Fruit fly (Drosophila melanogaster) whole organism, embryonic: Measurements from ENCODE around the gene Lnk.
A peak's percentile ranks its signal among the peaks of the same experiment; 100 is the strongest.

Source experiments
- CG10147 ChIP-seq: fragments of 200-800 bp; sonication (Bioruptor generic); optimal IDR thresholded peaks from 2 replicates; lab custom pipeline; 2019; ENCODE audit warnings: missing biosample characterization, mild to moderate bottlenecking, missing genetic modification characterization, moderate library complexity
- CG10209 ChIP-seq: fragments of 200-800 bp; sonication (Bioruptor generic); optimal IDR thresholded peaks from 3 replicates; lab custom pipeline; 2017; ENCODE audit warnings: missing biosample characterization, mild to moderate bottlenecking, missing genetic modification characterization, missing genetic modification reagents
- CG10267 ChIP-seq: fragments of 200-800 bp; sonication (Bioruptor generic); optimal IDR thresholded peaks from 2 replicates; lab custom pipeline; 2018; ENCODE audit warnings: missing biosample characterization, mild to moderate bottlenecking, missing genetic modification characterization, moderate library complexity
- CG10431 ChIP-seq: fragments of 200-800 bp; sonication (Bioruptor generic); optimal IDR thresholded peaks from 3 replicates; lab custom pipeline; 2018; ENCODE audit warnings: missing biosample characterization, mild to moderate bottlenecking, missing genetic modification characterization
- CG10462 ChIP-seq: fragments of 200-800 bp; sonication (Bioruptor generic); optimal IDR thresholded peaks from 2 replicates; lab custom pipeline; 2016; ENCODE audit warnings: missing biosample characterization, missing genetic modification characterization
- CG10654 ChIP-seq: fragments of 200-800 bp; sonication (Bioruptor generic); optimal IDR thresholded peaks from 2 replicates; lab custom pipeline; 2016; ENCODE audit warnings: missing biosample characterization, missing genetic modification characterization
- CG12104 ChIP-seq: fragments of 200-800 bp; sonication (Bioruptor generic); optimal IDR thresholded peaks from 3 replicates; lab custom pipeline; 2016; ENCODE audit warnings: missing biosample characterization, missing genetic modification characterization
- CG12155 ChIP-seq: fragments of 200-800 bp; sonication (Bioruptor generic); optimal IDR thresholded peaks from 3 replicates; lab custom pipeline; 2016; ENCODE audit warnings: missing biosample characterization, missing genetic modification characterization
- CG13123 ChIP-seq: fragments of 200-800 bp; sonication (Bioruptor generic); optimal IDR thresholded peaks from 2 replicates; lab custom pipeline; 2016; ENCODE audit warnings: missing biosample characterization, missing genetic modification characterization
- CG14441 ChIP-seq: fragments of 200-800 bp; sonication (Bioruptor generic); IDR thresholded peaks from 2 replicates; pipeline ENCODE4 v1.3.6; 2022; ENCODE audit warnings: missing biosample characterization, missing genetic modification characterization
- CG14710 ChIP-seq: fragments of 200-800 bp; sonication (Bioruptor generic); optimal IDR thresholded peaks from 3 replicates; lab custom pipeline; 2019; ENCODE audit warnings: missing biosample characterization, mild to moderate bottlenecking, missing genetic modification characterization, moderate library complexity
- CG15601 ChIP-seq: fragments of 200-800 bp; sonication (Bioruptor generic); optimal IDR thresholded peaks from 3 replicates; lab custom pipeline; 2019; ENCODE audit warnings: missing biosample characterization, mild to moderate bottlenecking, missing genetic modification characterization, moderate library complexity
- CG16863 ChIP-seq: fragments of 200-800 bp; sonication (Bioruptor generic); optimal IDR thresholded peaks from 3 replicates; lab custom pipeline; 2016; ENCODE audit warnings: missing biosample characterization, missing genetic modification characterization
- CG17186 ChIP-seq: fragments of 200-800 bp; sonication (Bioruptor generic); optimal IDR thresholded peaks from 3 replicates; lab custom pipeline; 2017; ENCODE audit warnings: missing biosample characterization, missing genetic modification reagents, missing genetic modification characterization
- CG17328 ChIP-seq: fragments of 200-800 bp; sonication (Bioruptor generic); IDR thresholded peaks from 2 replicates; pipeline ENCODE4 v1.3.6; 2022; ENCODE audit warnings: missing biosample characterization, missing genetic modification characterization
- CG17829 ChIP-seq: fragments of 200-800 bp; optimal IDR thresholded peaks from 2 replicates; lab custom pipeline; 2019; ENCODE audit warnings: missing biosample characterization, mild to moderate bottlenecking, missing genetic modification characterization, moderate library complexity
- CG2120 ChIP-seq: fragments of 200-800 bp; sonication (Bioruptor generic); optimal IDR thresholded peaks from 3 replicates; lab custom pipeline; 2016; ENCODE audit warnings: missing biosample characterization, missing genetic modification characterization
- CG30020 ChIP-seq: fragments of 200-800 bp; optimal IDR thresholded peaks from 2 replicates; lab custom pipeline; 2019; ENCODE audit warnings: missing biosample characterization, mild to moderate bottlenecking, missing genetic modification characterization, moderate library complexity
- CG30431 ChIP-seq: fragments of 200-800 bp; sonication (Bioruptor generic); optimal IDR thresholded peaks from 2 replicates; lab custom pipeline; 2017; ENCODE audit warnings: missing biosample characterization, missing genetic modification characterization
- CG31441 ChIP-seq: fragments of 200-800 bp; sonication (Bioruptor generic); IDR thresholded peaks from 2 replicates; pipeline ENCODE4 v1.3.6; 2022; ENCODE audit warnings: missing biosample characterization, missing genetic modification characterization
- CG32772 ChIP-seq: fragments of 200-800 bp; sonication (Bioruptor generic); IDR thresholded peaks from 2 replicates; pipeline ENCODE4 v1.3.6; 2022; ENCODE audit warnings: missing biosample characterization, missing genetic modification characterization
- CG3838 ChIP-seq: fragments of 200-800 bp; sonication (Bioruptor generic); optimal IDR thresholded peaks from 3 replicates; lab custom pipeline; 2016; ENCODE audit warnings: missing biosample characterization, missing genetic modification characterization
- CG4424 ChIP-seq: fragments of 200-800 bp; sonication (Bioruptor generic); optimal IDR thresholded peaks from 3 replicates; lab custom pipeline; 2016; ENCODE audit warnings: missing biosample characterization, missing genetic modification characterization
- CG6254 ChIP-seq: fragments of 200-800 bp; sonication (Bioruptor generic); optimal IDR thresholded peaks from 3 replicates; lab custom pipeline; 2017; ENCODE audit warnings: mild to moderate bottlenecking, missing biosample characterization, missing genetic modification reagents, missing genetic modification characterization
- CG7745 ChIP-seq: fragments of 200-800 bp; sonication (Bioruptor generic); optimal IDR thresholded peaks from 2 replicates; lab custom pipeline; 2018; ENCODE audit warnings: missing biosample characterization, mild to moderate bottlenecking, missing genetic modification characterization, moderate library complexity
- CG8359 ChIP-seq: fragments of 200-800 bp; sonication (Bioruptor generic); optimal IDR thresholded peaks from 2 replicates; lab custom pipeline; 2017; ENCODE audit warnings: missing biosample characterization, mild to moderate bottlenecking, missing genetic modification characterization, borderline replicate concordance
- CG8765 ChIP-seq: fragments of 200-800 bp; sonication (Bioruptor generic); IDR thresholded peaks from 2 replicates; pipeline ENCODE4 v1.3.6; 2022; ENCODE audit warnings: missing biosample characterization, missing genetic modification characterization
- Dll ChIP-seq: fragments of 200-800 bp; sonication (Bioruptor generic); IDR thresholded peaks from 4 replicates; pipeline ENCODE4 v1.3.6; 2022; ENCODE audit warnings: missing biosample characterization, missing genetic modification characterization; ENCODE audit not compliant: partially characterized antibody
- Hr3 ChIP-seq: fragments of 200-800 bp; sonication (Bioruptor generic); optimal IDR thresholded peaks from 3 replicates; lab custom pipeline; 2016; ENCODE audit warnings: missing biosample characterization, missing genetic modification characterization
- NfI ChIP-seq: fragments of 200-800 bp; sonication (Bioruptor generic); optimal IDR thresholded peaks from 3 replicates; lab custom pipeline; 2018; ENCODE audit warnings: missing biosample characterization, mild to moderate bottlenecking, missing genetic modification characterization, moderate library complexity
- Optix ChIP-seq: fragments of 200-800 bp; sonication (Bioruptor generic); IDR thresholded peaks from 3 replicates; pipeline ENCODE4 v1.3.6; 2022; ENCODE audit warnings: missing biosample characterization, missing genetic modification characterization
- Spps ChIP-seq: fragments of 200-800 bp; sonication (Bioruptor generic); optimal IDR thresholded peaks from 2 replicates; lab custom pipeline; 2018; ENCODE audit warnings: missing biosample characterization, mild to moderate bottlenecking, missing genetic modification characterization
- Xrp1 ChIP-seq: fragments of 200-800 bp; sonication (Bioruptor generic); IDR thresholded peaks from 2 replicates; pipeline ENCODE4 v1.3.6; 2022; ENCODE audit warnings: missing biosample characterization, missing genetic modification characterization
- bab2 ChIP-seq: fragments of 200-800 bp; sonication (Bioruptor generic); optimal IDR thresholded peaks from 2 replicates; lab custom pipeline; 2016; ENCODE audit warnings: missing biosample characterization, missing genetic modification characterization
- gce ChIP-seq: fragments of 200-800 bp; sonication (Bioruptor generic); IDR thresholded peaks from 3 replicates; pipeline ENCODE4 v1.3.6; 2022; ENCODE audit warnings: missing biosample characterization, missing genetic modification characterization
- gsb-n ChIP-seq: fragments of 200-800 bp; sonication (Bioruptor generic); optimal IDR thresholded peaks from 3 replicates; lab custom pipeline; 2018; ENCODE audit warnings: missing biosample characterization, mild to moderate bottlenecking, missing genetic modification characterization
- hkb ChIP-seq, 2 experiments: fragments of 200-800 bp in 1 of 2; fragments of >200 bp in 1 of 2; sonication (Bioruptor generic) in 1 of 2; IDR thresholded peaks in 1 of 2; optimal IDR thresholded peaks in 1 of 2; 2 replicates each; pipeline versions ENCODE4 v1.3.6 to Lab custom; 2017 to 2022; ENCODE audit warnings: missing biosample characterization in 1 of 2, missing genetic modification characterization in 1 of 2
- kah ChIP-seq: fragments of 200-800 bp; sonication (Bioruptor generic); optimal IDR thresholded peaks from 2 replicates; lab custom pipeline; 2018; ENCODE audit warnings: missing biosample characterization, mild to moderate bottlenecking, missing genetic modification characterization
- mld ChIP-seq: fragments of 200-800 bp; sonication (Bioruptor generic); IDR thresholded peaks from 3 replicates; pipeline ENCODE4 v1.3.6; 2022; ENCODE audit warnings: missing biosample characterization, missing genetic modification characterization; ENCODE audit not compliant: partially characterized antibody
- oc ChIP-seq: fragments of 200-800 bp; sonication (Bioruptor generic); optimal IDR thresholded peaks from 2 replicates; lab custom pipeline; 2018; ENCODE audit warnings: missing biosample characterization, mild to moderate bottlenecking, missing genetic modification characterization, moderate library complexity
- org-1 ChIP-seq: fragments of 200-800 bp; sonication (Bioruptor generic); optimal IDR thresholded peaks from 2 replicates; lab custom pipeline; 2017; ENCODE audit warnings: missing biosample characterization, missing genetic modification characterization
- p53 ChIP-seq: fragments of 200-800 bp; sonication (Bioruptor generic); optimal IDR thresholded peaks from 2 replicates; lab custom pipeline; 2016; ENCODE audit warnings: missing biosample characterization, missing genetic modification characterization
- phol ChIP-seq: fragments of 200-800 bp; sonication (Bioruptor generic); optimal IDR thresholded peaks from 3 replicates; lab custom pipeline; 2018; ENCODE audit warnings: missing biosample characterization, mild to moderate bottlenecking, missing genetic modification characterization, moderate library complexity
- prd ChIP-seq, 3 experiments: fragments of >200 bp in 2 of 3; fragments of 200-800 bp in 1 of 3; sonication (Bioruptor generic) in 1 of 3; optimal IDR thresholded peaks in 2 of 3; IDR thresholded peaks in 1 of 3; 2 replicates in 2 of 3; 3 replicates in 1 of 3; pipeline versions ENCODE4 v1.3.6 to Lab custom; 2017 to 2022; ENCODE audit warnings: missing biosample characterization in 1 of 3, missing genetic modification characterization in 1 of 3
- slou ChIP-seq: fragments of 200-800 bp; sonication (Bioruptor generic); optimal IDR thresholded peaks from 3 replicates; lab custom pipeline; 2016; ENCODE audit warnings: missing biosample characterization, missing genetic modification characterization
- slp2 ChIP-seq: fragments of 200-800 bp; sonication (Bioruptor generic); optimal IDR thresholded peaks from 2 replicates; lab custom pipeline; 2016; ENCODE audit warnings: missing biosample characterization, missing genetic modification characterization
- trh ChIP-seq: fragments of 200-800 bp; sonication (Bioruptor generic); optimal IDR thresholded peaks from 2 replicates; lab custom pipeline; 2016; ENCODE audit warnings: missing biosample characterization, missing genetic modification characterization
- tx ChIP-seq: fragments of 200-800 bp; sonication (Bioruptor generic); optimal IDR thresholded peaks from 2 replicates; lab custom pipeline; 2016; ENCODE audit warnings: missing biosample characterization, missing genetic modification characterization
- zen ChIP-seq: fragments of 200-800 bp; sonication (Bioruptor generic); optimal IDR thresholded peaks from 3 replicates; lab custom pipeline; 2018; ENCODE audit warnings: missing biosample characterization, mild to moderate bottlenecking, missing genetic modification characterization, moderate library complexity
- zfh1 ChIP-seq: fragments of 200-800 bp; sonication (Bioruptor generic); IDR thresholded peaks from 3 replicates; pipeline ENCODE4 v1.3.6; 2022; ENCODE audit warnings: missing biosample characterization, missing genetic modification characterization

Gene Lnk

DNA sequence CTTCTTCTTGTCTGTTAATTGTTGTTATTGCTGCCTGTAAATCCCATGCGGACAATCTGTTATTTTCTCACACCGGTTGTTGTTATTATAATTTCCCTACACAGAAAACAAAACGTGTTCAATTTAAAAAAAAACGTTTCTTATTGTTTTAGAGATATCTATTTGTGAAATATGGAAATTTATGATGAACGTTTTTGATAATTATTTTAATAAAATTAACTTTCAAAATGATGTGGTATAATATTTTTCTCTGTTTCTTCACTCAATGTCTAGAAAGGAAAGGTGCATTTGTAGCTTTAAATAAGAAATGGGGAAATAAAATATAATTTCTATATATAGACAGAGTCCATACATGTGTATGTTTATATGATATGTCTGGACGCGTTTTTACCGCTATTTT, 4.0 kb upstream of the Lnk start (continued):
- TF ChIP-seq tx (no peak), CG32772 (peak; percentile 47; the same call in 1 of the 2 replicates), CG10267 (tag; lab: Kevin White, UChicago) (peak; percentile 79), CG30020 (tag; lab: Kevin White, UChicago) (peak; percentile 42), CG16863 (peak; percentile 20), kah (peak; percentile 48), CG30431 (GFP tag; lab: Kevin White, UChicago) (no peak), CG12104 (peak; percentile 54), gce (GFP tag; lab: Robert Waterston, UW) (peak; percentile 45; the same call in 1 of the 3 replicates), NfI (GFP tag; lab: Kevin White, UChicago) (no peak), zen (tag; lab: Kevin White, UChicago) (peak; percentile 18), p53 (GFP tag; lab: Kevin White, UChicago) (no peak), gsb-n (tag; lab: Kevin White, UChicago) (peak; percentile 91), slou (GFP tag; lab: Kevin White, UChicago) (no peak), prd (optimal IDR thresholded peaks at IDR 0.05; lab: Kevin White, UChicago) (no peak), prd (GFP tag; IDR thresholded peaks at IDR 0.05; lab: Robert Waterston, UW) (no peak), trh (peak; percentile 11), hkb (optimal IDR thresholded peaks at IDR 0.05; lab: Kevin White, UChicago) (no peak), hkb (GFP tag; IDR thresholded peaks at IDR 0.05; lab: Robert Waterston, UW) (peak; percentile 52; the same call in 1 of the 2 replicates), CG10431 (GFP tag; lab: Kevin White, UChicago) (peak; percentile 11), CG7745 (no peak), CG10462 (GFP tag; lab: Kevin White, UChicago) (peak; percentile 9), Xrp1 (GFP tag; lab: Robert Waterston, UW) (peak; percentile 78), CG4424 (GFP tag; lab: Kevin White, UChicago) (peak; percentile 72), CG6254 (peak; percentile 31), CG17186 (GFP tag; lab: Kevin White, UChicago) (no peak), slp2 (no peak), CG10209 (peak; percentile 44), CG3838 (GFP tag; lab: Kevin White, UChicago) (no peak), CG17829 (tag; lab: Kevin White, UChicago) (peak; percentile 89), oc (tag; lab: Kevin White, UChicago) (peak; percentile 87), Spps (tag; lab: Kevin White, UChicago) (peak; percentile 75), CG15601 (peak; percentile 79), CG10147 (GFP tag; lab: Kevin White, UChicago) (peak; percentile 49), Hr3 (GFP tag; lab: Kevin White, UChicago) (peak; percentile 68), bab2 (GFP tag; lab: Kevin White, UChicago) (peak; percentile 1), CG2120 (peak; percentile 3), CG14441 (GFP tag; lab: Robert Waterston, UW) (0 out of 2 replicates have a peak, but pooled peaks have one; percentile 13), CG12155 (GFP tag; lab: Kevin White, UChicago) (peak; percentile 24), CG8765 (GFP tag; lab: Robert Waterston, UW) (no peak), zfh1 (GFP tag; lab: Robert Waterston, UW) (peak; percentile 45; the same call in 1 of the 3 replicates), phol (tag; lab: Kevin White, UChicago) (peak; percentile 86), mld (GFP tag; lab: Robert Waterston, UW) (no peak), CG17328 (GFP tag; lab: Robert Waterston, UW) (peak; percentile 78), CG31441 (GFP tag; lab: Robert Waterston, UW) (peak; percentile 91), CG13123 (GFP tag; lab: Kevin White, UChicago) (peak; percentile 3), CG14710 (tag; lab: Kevin White, UChicago) (peak; percentile 88), CG10654 (GFP tag; lab: Kevin White, UChicago) (peak; percentile 35), org-1 (peak; percentile 30), CG8359 (peak; percentile 22), Optix (no peak), Dll (GFP tag; lab: Robert Waterston, UW) (no peak)
